Fruit fly (Drosophila melanogaster): ENCODE results near the gene Cka.

DNA sequence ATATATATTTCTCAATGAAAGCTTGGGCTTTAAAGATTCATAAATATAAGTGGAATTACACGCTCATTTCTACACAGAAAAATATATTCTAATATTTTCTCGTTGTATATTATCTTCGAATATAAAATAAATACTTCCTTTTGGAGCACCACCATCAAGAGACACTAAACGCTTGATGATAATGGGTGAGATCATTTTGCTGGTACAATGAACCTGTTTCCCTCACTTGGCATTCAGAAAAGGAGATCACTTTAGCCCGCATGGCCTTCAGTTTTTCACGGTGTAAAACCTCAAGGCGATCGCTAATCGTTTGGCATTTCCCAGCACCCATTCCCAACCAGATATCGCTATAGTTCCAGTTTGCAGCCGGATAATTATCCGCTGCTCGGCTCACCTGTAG is 24.5 kb upstream of the Cka start:
- TF ChIP-seq ss (GFP tag; optimal IDR thresholded peaks at IDR 0.05), result peak; percentile 44 to 72
- TF ChIP-seq CG6276 (GFP tag; optimal IDR thresholded peaks at IDR 0.05), result peak; percentile 66
- peak; percentile 57 for TF ChIP-seq CG1621 (tag; optimal IDR thresholded peaks at IDR 0.05)
- TF ChIP-seq Ets21C (GFP tag; optimal IDR thresholded peaks at IDR 0.05), result no peak
- no peak; the same call in 2 of the 3 replicates for TF ChIP-seq eg (GFP tag; IDR thresholded peaks at IDR 0.05)
- no peak for TF ChIP-seq Hr38 (GFP tag; optimal IDR thresholded peaks at IDR 0.05)
- peak; percentile 71 for TF ChIP-seq CG6808 (GFP tag; optimal IDR thresholded peaks at IDR 0.05)
- peak; percentile 55 for TF ChIP-seq Smox (GFP tag; optimal IDR thresholded peaks at IDR 0.05)
- TF ChIP-seq CG11902 (GFP tag; optimal IDR thresholded peaks at IDR 0.05), result peak; percentile 24
- peak; percentile 46 for TF ChIP-seq Hr39 (GFP tag; optimal IDR thresholded peaks at IDR 0.05)
- peak; percentile 34 for TF ChIP-seq Lpt (GFP tag; optimal IDR thresholded peaks at IDR 0.05)
- peak; percentile 2 for TF ChIP-seq Sox102F (GFP tag; optimal IDR thresholded peaks at IDR 0.05)

Data from whole organism, prepupa.